Fruit fly (Drosophila melanogaster) whole organism, embryonic: Measurements from ENCODE around the gene Cyp4d1.

Experiments used
- ATbp ChIP-seq: fragments of 200-800 bp; sonication (Bioruptor generic); optimal IDR thresholded peaks from 2 replicates; lab custom pipeline; 2017; ENCODE audit warnings: missing biosample characterization, mild to moderate bottlenecking, missing genetic modification characterization, missing genetic modification reagents
- Antp ChIP-seq: fragments of 200-800 bp; sonication (Bioruptor generic); optimal IDR thresholded peaks from 3 replicates; lab custom pipeline; 2016; ENCODE audit warnings: missing biosample characterization, missing genetic modification characterization
- CG10274 ChIP-seq: fragments of 200-800 bp; sonication (Bioruptor generic); optimal IDR thresholded peaks from 3 replicates; lab custom pipeline; 2017; ENCODE audit warnings: missing biosample characterization, mild to moderate bottlenecking, missing genetic modification characterization
- CG10321 ChIP-seq: fragments of 200-800 bp; sonication (Bioruptor generic); IDR thresholded peaks from 2 replicates; pipeline ENCODE4 v1.3.6; 2022; ENCODE audit warnings: missing biosample characterization, missing genetic modification characterization
- CG11247 ChIP-seq: fragments of 200-800 bp; sonication (Bioruptor generic); IDR thresholded peaks from 2 replicates; pipeline ENCODE4 v1.3.6; 2022; ENCODE audit warnings: missing biosample characterization, missing genetic modification characterization
- CG11398 ChIP-seq: fragments of 200-800 bp; sonication (Bioruptor generic); optimal IDR thresholded peaks from 2 replicates; lab custom pipeline; 2016; ENCODE audit warnings: missing biosample characterization, missing genetic modification characterization
- CG13424 ChIP-seq: fragments of 200-800 bp; sonication (Bioruptor generic); optimal IDR thresholded peaks from 2 replicates; lab custom pipeline; 2019; ENCODE audit warnings: missing biosample characterization, mild to moderate bottlenecking, missing genetic modification characterization, moderate library complexity
- CG13624 ChIP-seq: fragments of 200-800 bp; sonication (Bioruptor generic); optimal IDR thresholded peaks from 2 replicates; lab custom pipeline; 2016; ENCODE audit warnings: missing biosample characterization, missing genetic modification characterization
- CG13894 ChIP-seq: fragments of 200-800 bp; sonication (Bioruptor generic); optimal IDR thresholded peaks from 3 replicates; lab custom pipeline; 2018; ENCODE audit warnings: missing biosample characterization, mild to moderate bottlenecking, missing genetic modification characterization, moderate library complexity
- CG14014 ChIP-seq: fragments of 200-800 bp; sonication (Bioruptor generic); IDR thresholded peaks from 2 replicates; pipeline ENCODE4 v1.3.6; 2022; ENCODE audit warnings: missing biosample characterization, missing genetic modification characterization
- CG14710 ChIP-seq: fragments of 200-800 bp; sonication (Bioruptor generic); optimal IDR thresholded peaks from 3 replicates; lab custom pipeline; 2019; ENCODE audit warnings: missing biosample characterization, mild to moderate bottlenecking, missing genetic modification characterization, moderate library complexity
- CG17385 ChIP-seq: fragments of 200-800 bp; sonication (Bioruptor generic); optimal IDR thresholded peaks from 3 replicates; lab custom pipeline; 2018; ENCODE audit warnings: missing biosample characterization, mild to moderate bottlenecking, missing genetic modification characterization
- CG1792 ChIP-seq: fragments of 200-800 bp; sonication (Bioruptor generic); optimal IDR thresholded peaks from 2 replicates; lab custom pipeline; 2016; ENCODE audit warnings: missing biosample characterization, missing genetic modification characterization
- CG18619 ChIP-seq: fragments of 200-800 bp; sonication (Bioruptor generic); optimal IDR thresholded peaks from 3 replicates; lab custom pipeline; 2017; ENCODE audit warnings: missing biosample characterization, mild to moderate bottlenecking, missing genetic modification characterization
- CG3407 ChIP-seq: fragments of 200-800 bp; sonication (Bioruptor generic); optimal IDR thresholded peaks from 2 replicates; lab custom pipeline; 2018; ENCODE audit warnings: missing biosample characterization, mild to moderate bottlenecking, missing genetic modification characterization
- CG4617 ChIP-seq: fragments of 200-800 bp; sonication (Bioruptor generic); optimal IDR thresholded peaks from 3 replicates; lab custom pipeline; 2016; ENCODE audit warnings: missing biosample characterization, missing genetic modification characterization, borderline replicate concordance
- CG4854 ChIP-seq: fragments of 200-800 bp; sonication (Bioruptor generic); optimal IDR thresholded peaks from 2 replicates; lab custom pipeline; 2016; ENCODE audit warnings: missing biosample characterization, missing genetic modification characterization, inconsistent platforms
- CG5245 ChIP-seq: fragments of 200-800 bp; sonication (Bioruptor generic); optimal IDR thresholded peaks from 3 replicates; lab custom pipeline; 2016; ENCODE audit warnings: missing biosample characterization, missing genetic modification characterization
- CG6813 ChIP-seq: fragments of 200-800 bp; sonication (Bioruptor generic); optimal IDR thresholded peaks from 2 replicates; lab custom pipeline; 2017; ENCODE audit warnings: missing biosample characterization, missing genetic modification characterization, mild to moderate bottlenecking, moderate library complexity, missing genetic modification reagents
- CG8281 ChIP-seq: fragments of 200-800 bp; sonication (Bioruptor generic); optimal IDR thresholded peaks from 2 replicates; lab custom pipeline; 2018; ENCODE audit warnings: missing biosample characterization, mild to moderate bottlenecking, missing genetic modification characterization, moderate library complexity
- CG8388 ChIP-seq: fragments of 200-800 bp; sonication (Bioruptor generic); optimal IDR thresholded peaks from 2 replicates; lab custom pipeline; 2019; ENCODE audit warnings: missing biosample characterization, mild to moderate bottlenecking, missing genetic modification characterization, moderate library complexity
- Camta ChIP-seq: fragments of 200-800 bp; sonication (Bioruptor generic); optimal IDR thresholded peaks from 2 replicates; lab custom pipeline; 2016; ENCODE audit warnings: missing biosample characterization, missing genetic modification characterization
- D19B ChIP-seq: fragments of 200-800 bp; sonication (Bioruptor generic); optimal IDR thresholded peaks from 2 replicates; lab custom pipeline; 2017; ENCODE audit warnings: missing biosample characterization, mild to moderate bottlenecking, missing genetic modification characterization
- Dfd ChIP-seq, 2 experiments: fragments of >200 bp; optimal IDR thresholded peaks; 2 replicates each; lab custom pipeline; 2017; ENCODE audit warnings: missing biosample characterization in 2 of 2, missing genetic modification characterization in 2 of 2
- Drgx ChIP-seq: fragments of 200-800 bp; sonication (Bioruptor generic); IDR thresholded peaks from 2 replicates; pipeline ENCODE4 v1.3.6; 2022; ENCODE audit warnings: missing biosample characterization, missing genetic modification characterization
- Ets97D ChIP-seq: fragments of 200-800 bp; sonication (Bioruptor generic); optimal IDR thresholded peaks from 3 replicates; lab custom pipeline; 2016; ENCODE audit warnings: missing biosample characterization, missing genetic modification characterization
- Hey ChIP-seq: fragments of 200-800 bp; sonication (Bioruptor generic); optimal IDR thresholded peaks from 3 replicates; lab custom pipeline; 2018; ENCODE audit warnings: missing biosample characterization, mild to moderate bottlenecking, missing genetic modification characterization
- Med ChIP-seq: fragments of 200-800 bp; sonication (Bioruptor generic); peaks from one replicate; lab custom pipeline; 2016; ENCODE audit warnings: missing biosample characterization, missing genetic modification characterization, mild to moderate bottlenecking, inconsistent platforms, moderate library complexity
- Mes4 ChIP-seq: fragments of 200-800 bp; sonication (Bioruptor generic); optimal IDR thresholded peaks from 2 replicates; lab custom pipeline; 2016; ENCODE audit warnings: missing biosample characterization, missing genetic modification characterization
- Opbp ChIP-seq: fragments of 200-800 bp; sonication (Bioruptor generic); IDR thresholded peaks from 3 replicates; pipeline ENCODE4 v1.3.6; 2022; ENCODE audit warnings: missing biosample characterization, missing genetic modification characterization; ENCODE audit not compliant: partially characterized antibody
- PHDP ChIP-seq: fragments of 200-800 bp; sonication (Bioruptor generic); optimal IDR thresholded peaks from 3 replicates; lab custom pipeline; 2018; ENCODE audit warnings: missing biosample characterization, mild to moderate bottlenecking, missing genetic modification characterization, moderate library complexity
- Sox100B ChIP-seq: fragments of 200-800 bp; sonication (Bioruptor generic); optimal IDR thresholded peaks from 3 replicates; lab custom pipeline; 2018; ENCODE audit warnings: missing biosample characterization, mild to moderate bottlenecking, missing genetic modification characterization
- Tbp ChIP-seq: fragments of >200 bp; optimal IDR thresholded peaks from 2 replicates; lab custom pipeline; 2018; ENCODE audit warnings: missing biosample characterization, missing genetic modification characterization
- aop ChIP-seq: fragments of 200-800 bp; sonication (Bioruptor generic); IDR thresholded peaks from 2 replicates; pipeline ENCODE4 v1.3.6; 2022; ENCODE audit warnings: missing biosample characterization, missing genetic modification characterization
- ap ChIP-seq: fragments of 200-800 bp; sonication (Bioruptor generic); IDR thresholded peaks from 2 replicates; pipeline ENCODE4 v1.3.6; 2022; ENCODE audit warnings: missing biosample characterization, missing genetic modification characterization
- bbx ChIP-seq: fragments of 200-800 bp; sonication (Bioruptor generic); IDR thresholded peaks from 2 replicates; pipeline ENCODE4 v1.3.6; 2022; ENCODE audit warnings: missing biosample characterization, missing genetic modification characterization; ENCODE audit not compliant: partially characterized antibody
- emc ChIP-seq: fragments of 200-800 bp; sonication (Bioruptor generic); optimal IDR thresholded peaks from 2 replicates; lab custom pipeline; 2016; ENCODE audit warnings: missing biosample characterization, missing genetic modification characterization
- grau ChIP-seq: fragments of 200-800 bp; optimal IDR thresholded peaks from 3 replicates; lab custom pipeline; 2019; ENCODE audit warnings: missing biosample characterization, mild to moderate bottlenecking, missing genetic modification characterization, moderate library complexity
- jing ChIP-seq: fragments of 200-800 bp; sonication (Bioruptor generic); optimal IDR thresholded peaks from 2 replicates; lab custom pipeline; 2018; ENCODE audit warnings: missing biosample characterization, mild to moderate bottlenecking, missing genetic modification characterization
- lilli ChIP-seq: fragments of 200-800 bp; sonication (Bioruptor generic); optimal IDR thresholded peaks from 3 replicates; lab custom pipeline; 2016; ENCODE audit warnings: missing biosample characterization, missing genetic modification characterization
- lov ChIP-seq, 2 experiments: fragments of 200-800 bp in 1 of 2; fragments of >200 bp in 1 of 2; sonication (Bioruptor generic) in 1 of 2; IDR thresholded peaks in 1 of 2; optimal IDR thresholded peaks in 1 of 2; 2 replicates in 1 of 2; 3 replicates in 1 of 2; pipeline versions ENCODE4 v1.3.6 to Lab custom; 2017 to 2022; ENCODE audit warnings: missing biosample characterization in 1 of 2, missing genetic modification characterization in 1 of 2
- nerfin-2 ChIP-seq: fragments of 200-800 bp; sonication (Bioruptor generic); IDR thresholded peaks from 2 replicates; pipeline ENCODE4 v1.3.6; 2022; ENCODE audit warnings: missing biosample characterization, missing genetic modification characterization; ENCODE audit not compliant: partially characterized antibody
- odd ChIP-seq: fragments of 200-800 bp; sonication (Bioruptor generic); optimal IDR thresholded peaks from 2 replicates; lab custom pipeline; 2017; ENCODE audit warnings: missing biosample characterization, mild to moderate bottlenecking, missing genetic modification characterization
- org-1 ChIP-seq: fragments of 200-800 bp; sonication (Bioruptor generic); optimal IDR thresholded peaks from 2 replicates; lab custom pipeline; 2017; ENCODE audit warnings: missing biosample characterization, missing genetic modification characterization
- pho ChIP-seq: fragments of 200-800 bp; sonication (Bioruptor generic); optimal IDR thresholded peaks from 2 replicates; lab custom pipeline; 2016; ENCODE audit warnings: missing biosample characterization, missing genetic modification characterization
- pnt ChIP-seq: fragments of 200-800 bp; sonication (Bioruptor generic); optimal IDR thresholded peaks from 3 replicates; lab custom pipeline; 2016; ENCODE audit warnings: missing biosample characterization, missing genetic modification characterization
- sc ChIP-seq, 3 experiments: fragments of >200 bp in 2 of 3; fragments of 200-800 bp in 1 of 3; sonication (Bioruptor generic) in 1 of 3; optimal IDR thresholded peaks; 2 replicates in 2 of 3; 3 replicates in 1 of 3; lab custom pipeline; 2017; ENCODE audit warnings: mild to moderate bottlenecking in 1 of 3, missing biosample characterization in 1 of 3, missing genetic modification characterization in 1 of 3, missing genetic modification reagents in 1 of 3
- slbo ChIP-seq: fragments of 200-800 bp; sonication (Bioruptor generic); IDR thresholded peaks from 2 replicates; pipeline ENCODE4 v1.3.6; 2022; ENCODE audit warnings: missing biosample characterization, missing genetic modification characterization

The Cyp4d1 gene

dm6 chrX:2121716-2122601 is 40.0 kb downstream of the Cyp4d1 start (continued):
- TF ChIP-seq Med (GFP tag; lab: Kevin White, UChicago) (peak; percentile 84), pnt (GFP tag; lab: Kevin White, UChicago) (peak; percentile 36), nerfin-2 (GFP tag; lab: Robert Waterston, UW) (no peak), CG14710 (tag; lab: Kevin White, UChicago) (peak; percentile 32), CG4854 (no peak), CG13894 (no peak), sc (optimal IDR thresholded peaks at IDR 0.05; lab: Kevin White, UChicago) (no peak), sc (GFP tag; optimal IDR thresholded peaks at IDR 0.05; lab: Kevin White, UChicago) (peak; percentile 37), CG18619 (GFP tag; lab: Kevin White, UChicago) (peak; percentile 7), CG13624 (GFP tag; lab: Kevin White, UChicago) (no peak), grau (tag; lab: Kevin White, UChicago) (peak; percentile 96), CG4617 (GFP tag; lab: Kevin White, UChicago) (no peak), D19B (GFP tag; lab: Kevin White, UChicago) (no peak), CG8388 (peak; percentile 79), CG11247 (GFP tag; lab: Robert Waterston, UW) (no peak), Mes4 (GFP tag; lab: Kevin White, UChicago) (peak; percentile 10), emc (GFP tag; lab: Kevin White, UChicago) (no peak), slbo (GFP tag; lab: Robert Waterston, UW) (peak; percentile 24; the same call in 1 of the 2 replicates), CG11398 (GFP tag; lab: Kevin White, UChicago) (no peak), CG8281 (tag; lab: Kevin White, UChicago) (no peak), ap (GFP tag; lab: Robert Waterston, UW) (no peak), aop (GFP tag; lab: Robert Waterston, UW) (no peak), CG10274 (GFP tag; lab: Kevin White, UChicago) (no peak), CG3407 (peak; percentile 3), CG10321 (GFP tag; lab: Robert Waterston, UW) (no peak), Dfd (GFP tag; optimal IDR thresholded peaks at IDR 0.05; lab: Kevin White, UChicago) (no peak), CG17385 (peak; percentile 10), CG6813 (peak; percentile 34), PHDP (tag; lab: Kevin White, UChicago) (peak; percentile 45), Sox100B (no peak), jing (GFP tag; lab: Kevin White, UChicago) (no peak), pho (GFP tag; lab: Kevin White, UChicago) (no peak), ATbp (GFP tag; lab: Kevin White, UChicago) (peak; percentile 28), Antp (no peak), Ets97D (no peak), Hey (tag; lab: Kevin White, UChicago) (no peak), CG5245 (GFP tag; lab: Kevin White, UChicago) (no peak), CG1792 (GFP tag; lab: Kevin White, UChicago) (no peak), CG14014 (GFP tag; lab: Robert Waterston, UW) (no peak), bbx (no peak), org-1 (GFP tag; lab: Kevin White, UChicago) (peak; percentile 11), lov (optimal IDR thresholded peaks at IDR 0.05; lab: Kevin White, UChicago) (no peak), lov (GFP tag; IDR thresholded peaks at IDR 0.05; lab: Robert Waterston, UW) (0 out of 3 replicates have a peak, but pooled peaks have one; percentile 11), lilli (GFP tag; lab: Kevin White, UChicago) (peak; percentile 33), CG13424 (tag; lab: Kevin White, UChicago) (peak; percentile 39), odd (GFP tag; lab: Kevin White, UChicago) (peak; percentile 15), Camta (GFP tag; lab: Kevin White, UChicago) (no peak), Tbp (no peak), Opbp (GFP tag; lab: Robert Waterston, UW) (no peak), Drgx (GFP tag; lab: Robert Waterston, UW) (peak; percentile 67)
